Worm (Caenorhabditis elegans) whole organism, L2 larva: ENCODE results near the gene wrt-5.

Source experiments
- C34F6.9 ChIP-seq: fragments of 150-350 bp; optimal IDR thresholded peaks from 2 replicates; lab custom pipeline; 2014; ENCODE audit warnings: missing biosample characterization, missing genetic modification characterization
- F13H6.1 ChIP-seq: sonication (generic microtip); optimal IDR thresholded peaks from 2 replicates; lab custom pipeline; 2016; ENCODE audit warnings: missing genetic modification characterization, missing compliant biosample characterization
- R02D3.7 ChIP-seq: fragments of 150-350 bp; optimal IDR thresholded peaks from 2 replicates; lab custom pipeline; 2014; ENCODE audit warnings: missing biosample characterization, missing genetic modification characterization
- Y55F3AM.14 ChIP-seq: fragments of 200-800 bp; sonication (Bioruptor generic); optimal IDR thresholded peaks from 2 replicates; lab custom pipeline; 2018; ENCODE audit warnings: mild to moderate bottlenecking, missing genetic modification characterization, missing compliant biosample characterization
- ZK546.5 ChIP-seq: sonication (generic microtip); optimal IDR thresholded peaks from 2 replicates; lab custom pipeline; 2017; ENCODE audit warnings: missing biosample characterization, missing genetic modification characterization
- alr-1 ChIP-seq: fragments of 150-350 bp; optimal IDR thresholded peaks from 2 replicates; lab custom pipeline; 2014; ENCODE audit warnings: missing biosample characterization, missing genetic modification characterization
- aly-2 ChIP-seq: fragments of 150-350 bp; optimal IDR thresholded peaks from 2 replicates; lab custom pipeline; 2014; ENCODE audit warnings: missing biosample characterization, missing genetic modification characterization
- ama-1 ChIP-seq: fragments of 150-350 bp; optimal IDR thresholded peaks from 2 replicates; lab custom pipeline; 2018; ENCODE audit warnings: inconsistent platforms
- blmp-1 ChIP-seq: sonication (generic microtip); optimal IDR thresholded peaks from 2 replicates; lab custom pipeline; 2017; ENCODE audit warnings: missing genetic modification characterization, mild to moderate bottlenecking, missing compliant biosample characterization, antibody characterized with exemption, moderate library complexity; ENCODE audit not compliant: insufficient read depth
- ceh-16 ChIP-seq: fragments of 150-350 bp; optimal IDR thresholded peaks from 2 replicates; lab custom pipeline; 2014; ENCODE audit warnings: missing biosample characterization, missing genetic modification characterization
- ceh-82 ChIP-seq: fragments of 150-350 bp; optimal IDR thresholded peaks from 2 replicates; lab custom pipeline; 2014; ENCODE audit warnings: missing biosample characterization, missing genetic modification characterization
- crh-2 ChIP-seq: sonication (generic microtip); optimal IDR thresholded peaks from 2 replicates; lab custom pipeline; 2017; ENCODE audit warnings: missing biosample characterization, missing genetic modification characterization
- dmd-4 ChIP-seq: sonication (generic microtip); optimal IDR thresholded peaks from 2 replicates; lab custom pipeline; 2017; ENCODE audit warnings: missing biosample characterization, missing genetic modification characterization
- egl-27 ChIP-seq: sonication (generic microtip); optimal IDR thresholded peaks from 3 replicates; lab custom pipeline; 2017; ENCODE audit warnings: missing biosample characterization, missing genetic modification reagents, missing genetic modification characterization
- elt-1 ChIP-seq: fragments of 150-350 bp; optimal IDR thresholded peaks from 2 replicates; lab custom pipeline; 2014; ENCODE audit warnings: missing biosample characterization, missing genetic modification characterization
- elt-3 ChIP-seq: sonication (generic microtip); optimal IDR thresholded peaks from 2 replicates; lab custom pipeline; 2017; ENCODE audit warnings: missing biosample characterization, missing genetic modification characterization
- fos-1 ChIP-seq: fragments of 150-350 bp; optimal IDR thresholded peaks from 2 replicates; lab custom pipeline; 2014; ENCODE audit warnings: missing biosample characterization, missing genetic modification characterization
- gmeb-1 ChIP-seq: fragments of 150-350 bp; optimal IDR thresholded peaks from 2 replicates; lab custom pipeline; 2014; ENCODE audit warnings: missing biosample characterization, missing genetic modification characterization
- lin-11 ChIP-seq: fragments of 150-350 bp; sonication (generic microtip); optimal IDR thresholded peaks from 2 replicates; lab custom pipeline; 2014; ENCODE audit warnings: missing biosample characterization, missing genetic modification characterization, inconsistent platforms, mixed read lengths
- lin-13 ChIP-seq: fragments of 150-350 bp; optimal IDR thresholded peaks from 2 replicates; lab custom pipeline; 2014; ENCODE audit warnings: missing biosample characterization, missing genetic modification reagents, missing genetic modification characterization
- lin-39 ChIP-seq: fragments of 150-350 bp; optimal IDR thresholded peaks from 2 replicates; lab custom pipeline; 2014; ENCODE audit warnings: missing biosample characterization, missing genetic modification reagents, missing genetic modification characterization
- lsy-2 ChIP-seq, 2 experiments: fragments of 150-350 bp in 1 of 2; sonication (generic microtip) in 1 of 2; optimal IDR thresholded peaks; 2 replicates each; lab custom pipeline; 2014 to 2017; ENCODE audit warnings: missing biosample characterization in 2 of 2, missing genetic modification characterization in 2 of 2
- mab-5 ChIP-seq: fragments of 150-350 bp; optimal IDR thresholded peaks from 2 replicates; lab custom pipeline; 2014; ENCODE audit warnings: missing biosample characterization, missing genetic modification characterization
- mbf-1 ChIP-seq: sonication (generic microtip); optimal IDR thresholded peaks from 2 replicates; lab custom pipeline; 2017; ENCODE audit warnings: missing biosample characterization, missing genetic modification characterization
- mdl-1 ChIP-seq, 2 experiments: fragments of 150-350 bp in 1 of 2; sonication (generic microtip) in 1 of 2; optimal IDR thresholded peaks; 2 replicates each; lab custom pipeline; 2017; ENCODE audit warnings: missing biosample characterization in 2 of 2, missing genetic modification characterization in 2 of 2
- nhr-10 ChIP-seq: sonication (generic microtip); optimal IDR thresholded peaks from 2 replicates; lab custom pipeline; 2017; ENCODE audit warnings: missing biosample characterization, missing genetic modification characterization
- nhr-11 ChIP-seq: fragments of 150-350 bp; optimal IDR thresholded peaks from 2 replicates; lab custom pipeline; 2014; ENCODE audit warnings: missing biosample characterization, missing genetic modification characterization
- nhr-12 ChIP-seq: fragments of 150-350 bp; optimal IDR thresholded peaks from 2 replicates; lab custom pipeline; 2014; ENCODE audit warnings: missing biosample characterization, missing genetic modification characterization
- nhr-129 ChIP-seq: fragments of 150-350 bp; optimal IDR thresholded peaks from 2 replicates; lab custom pipeline; 2014; ENCODE audit warnings: missing biosample characterization, missing genetic modification characterization
- nhr-21 ChIP-seq: fragments of 150-350 bp; optimal IDR thresholded peaks from 2 replicates; lab custom pipeline; 2014; ENCODE audit warnings: missing biosample characterization, missing genetic modification characterization
- nhr-23 ChIP-seq: fragments of 150-350 bp; optimal IDR thresholded peaks from 2 replicates; lab custom pipeline; 2014; ENCODE audit warnings: missing biosample characterization, missing genetic modification reagents, missing genetic modification characterization
- nhr-237 ChIP-seq: fragments of 150-350 bp; optimal IDR thresholded peaks from 2 replicates; lab custom pipeline; 2014; ENCODE audit warnings: missing biosample characterization, missing genetic modification characterization
- nhr-25 ChIP-seq: fragments of 150-350 bp; sonication (generic microtip); optimal IDR thresholded peaks from 3 replicates; lab custom pipeline; 2014; ENCODE audit warnings: missing biosample characterization, missing genetic modification characterization
- nhr-6 ChIP-seq: fragments of 150-350 bp; optimal IDR thresholded peaks from 2 replicates; lab custom pipeline; 2014; ENCODE audit warnings: missing biosample characterization, missing genetic modification characterization
- nhr-77 ChIP-seq: fragments of 150-350 bp; optimal IDR thresholded peaks from 2 replicates; lab custom pipeline; 2014; ENCODE audit warnings: missing biosample characterization, missing genetic modification characterization
- peb-1 ChIP-seq: fragments of 150-350 bp; optimal IDR thresholded peaks from 2 replicates; lab custom pipeline; 2014; ENCODE audit warnings: missing biosample characterization, missing genetic modification characterization
- sem-4 ChIP-seq: fragments of 150-350 bp; optimal IDR thresholded peaks from 2 replicates; lab custom pipeline; 2014; ENCODE audit warnings: missing biosample characterization, missing genetic modification reagents, missing genetic modification characterization
- skn-1 ChIP-seq: sonication (generic microtip); optimal IDR thresholded peaks from 2 replicates; lab custom pipeline; 2017; ENCODE audit warnings: missing biosample characterization, missing genetic modification characterization
- sma-3 ChIP-seq: sonication (generic microtip); optimal IDR thresholded peaks from 2 replicates; lab custom pipeline; 2016; ENCODE audit warnings: missing genetic modification reagents, missing genetic modification characterization, missing compliant biosample characterization
- sma-9 ChIP-seq, 2 experiments: fragments of 150-350 bp in 1 of 2; sonication (generic microtip) in 1 of 2; optimal IDR thresholded peaks; 2 replicates each; lab custom pipeline; 2014 to 2016; ENCODE audit warnings: missing genetic modification characterization in 2 of 2, mild to moderate bottlenecking in 1 of 2, missing biosample characterization in 1 of 2, missing compliant biosample characterization in 1 of 2, missing genetic modification reagents in 1 of 2, moderate library complexity in 1 of 2
- snpc-4 ChIP-seq: fragments of 150-350 bp; optimal IDR thresholded peaks from 2 replicates; lab custom pipeline; 2014; ENCODE audit warnings: missing biosample characterization, missing genetic modification characterization
- unc-39 ChIP-seq: fragments of 150-350 bp; optimal IDR thresholded peaks from 2 replicates; lab custom pipeline; 2014; ENCODE audit warnings: missing biosample characterization, missing genetic modification characterization
- unc-55 ChIP-seq: fragments of 150-350 bp; sonication (generic microtip); optimal IDR thresholded peaks from 3 replicates; lab custom pipeline; 2014; ENCODE audit warnings: missing biosample characterization, missing genetic modification reagents, missing genetic modification characterization
- unc-62 ChIP-seq: fragments of 150-350 bp; optimal IDR thresholded peaks from 2 replicates; lab custom pipeline; 2014; ENCODE audit warnings: missing biosample characterization, missing genetic modification reagents, missing genetic modification characterization
- zag-1 ChIP-seq: fragments of 150-350 bp; optimal IDR thresholded peaks from 2 replicates; lab custom pipeline; 2014; ENCODE audit warnings: missing biosample characterization, missing genetic modification characterization
- ztf-1 ChIP-seq: fragments of 200-800 bp; sonication (Bioruptor generic); conservative IDR thresholded peaks from 2 replicates; pipeline ENCODE4 v1.3.6; 2022; ENCODE audit warnings: missing genetic modification characterization, missing compliant biosample characterization
- ztf-11 ChIP-seq: sonication (generic microtip); optimal IDR thresholded peaks from 2 replicates; lab custom pipeline; 2017; ENCODE audit warnings: missing biosample characterization, missing genetic modification characterization
- ztf-4 ChIP-seq: fragments of 150-350 bp; optimal IDR thresholded peaks from 2 replicates; lab custom pipeline; 2014; ENCODE audit warnings: missing biosample characterization, missing genetic modification characterization

Gene wrt-5

DNA sequence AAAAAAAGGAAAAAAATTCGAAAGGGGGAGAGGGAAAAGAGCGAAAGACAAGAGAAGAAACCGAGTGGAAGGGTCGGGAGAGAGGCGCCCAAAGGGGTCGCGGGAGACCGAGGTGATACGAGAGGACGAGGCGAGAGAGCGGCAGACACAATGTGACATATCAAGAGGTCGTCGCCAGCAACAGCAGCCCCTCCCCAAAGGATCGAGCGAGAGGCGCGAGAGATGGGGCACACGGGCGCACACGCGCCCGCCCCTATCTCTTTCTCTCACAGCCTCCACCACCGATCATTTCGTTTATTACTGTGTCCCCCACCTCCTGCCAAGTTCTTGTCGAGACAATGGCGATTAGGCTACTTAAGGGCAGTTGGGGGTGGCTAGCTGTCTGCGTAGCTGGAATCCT lies 23.3 kb downstream of the wrt-5 start (continued):
- peak; percentile 88 for TF ChIP-seq sma-9 (GFP tag; optimal IDR thresholded peaks at IDR 0.05; lab: Kevin White, UChicago)
- no peak for TF ChIP-seq sma-9 (tag; optimal IDR thresholded peaks at IDR 0.05; lab: Kevin White, UChicago)
- TF ChIP-seq ceh-82: no peak
- no peak for TF ChIP-seq ama-1 (lab: Kevin White, UChicago)
- peak; percentile 14 for TF ChIP-seq C34F6.9 (tag; lab: Kevin White, UChicago)

DNA sequence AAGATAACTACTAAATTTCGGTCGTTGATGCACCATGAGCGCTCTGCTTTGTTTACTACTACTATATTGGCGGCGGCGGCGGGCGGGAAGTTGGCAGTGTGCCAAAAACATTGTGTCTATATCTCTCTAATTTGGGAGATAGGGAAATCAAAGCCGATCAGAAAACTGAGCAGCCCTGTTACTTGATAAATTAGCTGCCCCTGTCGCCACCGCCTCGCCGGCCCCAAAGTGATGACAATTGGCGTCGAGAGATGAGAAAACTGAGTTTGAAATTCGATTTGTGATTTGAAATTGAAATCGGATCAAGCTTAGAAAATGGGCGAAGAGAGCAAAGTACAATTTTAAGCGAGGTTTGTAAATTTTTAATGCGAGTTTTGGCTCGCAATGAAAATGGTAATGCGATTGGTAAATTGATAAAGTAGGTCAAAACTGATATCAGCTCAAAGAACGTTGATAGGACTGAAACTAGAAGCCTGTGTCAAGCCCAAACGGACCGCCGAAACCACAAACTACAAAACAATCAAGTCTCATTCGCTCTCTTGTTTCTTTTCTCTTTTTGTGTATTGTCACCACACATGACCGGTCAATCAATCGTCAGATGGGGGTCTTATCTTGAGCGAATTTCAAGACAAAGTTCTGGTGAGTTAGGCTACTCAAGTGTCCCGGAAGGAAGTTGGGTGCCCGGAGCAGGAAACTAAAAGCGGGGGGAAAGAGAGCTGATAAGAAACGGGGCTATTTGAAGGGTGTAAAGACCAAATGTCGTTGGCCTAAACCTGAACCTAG lies 24.1 kb downstream of the wrt-5 start:
- TF ChIP-seq fos-1 (tag; lab: Kevin White, UChicago) (peak; percentile 17), F13H6.1 (tag; lab: Kevin White, UChicago) (peak; percentile 20), sma-3 (no peak), sma-9 (GFP tag; optimal IDR thresholded peaks at IDR 0.05; lab: Kevin White, UChicago) (peak; percentile 28), sma-9 (tag; optimal IDR thresholded peaks at IDR 0.05; lab: Kevin White, UChicago) (no peak)

DNA sequence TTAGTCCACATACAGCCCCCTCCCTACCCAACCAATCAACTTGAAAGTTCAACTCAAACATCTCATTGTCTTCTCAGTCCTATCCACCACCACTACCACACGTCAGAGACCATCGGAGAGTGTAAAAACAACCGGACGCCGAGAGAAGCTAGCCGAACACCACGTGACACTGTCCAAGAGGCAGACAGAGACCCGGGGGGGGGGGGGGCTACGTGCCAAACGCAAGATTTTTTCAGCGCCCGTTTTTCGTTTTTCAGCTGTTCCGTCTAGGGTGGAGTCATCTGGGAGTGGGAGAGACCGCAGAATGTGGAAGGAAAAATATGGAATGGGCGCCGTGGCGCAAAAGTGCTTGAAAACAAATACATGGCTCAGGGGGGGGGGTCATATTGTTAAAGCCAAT lies 25.5 kb downstream of the wrt-5 start:
- TF ChIP-seq C34F6.9 (tag; lab: Kevin White, UChicago): peak; percentile 63
- TF ChIP-seq ZK546.5 (tag; lab: Kevin White, UChicago): no peak
- TF ChIP-seq unc-55: peak; percentile 35
- no peak for TF ChIP-seq ztf-11 (tag; lab: Kevin White, UChicago)
- no peak for TF ChIP-seq snpc-4
- TF ChIP-seq elt-1 (tag; lab: Kevin White, UChicago): no peak
- TF ChIP-seq nhr-237: no peak
- TF ChIP-seq ztf-4 (tag; lab: Kevin White, UChicago): peak; percentile 41
- no peak for TF ChIP-seq unc-62 (GFP tag; lab: Kevin White, UChicago)
- TF ChIP-seq ceh-82: no peak
- TF ChIP-seq mdl-1 (tag; optimal IDR thresholded peaks at IDR 0.05; lab: Kevin White, UChicago): peak; percentile 94 to 95
- TF ChIP-seq lsy-2 (tag; optimal IDR thresholded peaks at IDR 0.05; lab: Kevin White, UChicago): peak in 1 of 2 experiments; percentile 65
- TF ChIP-seq crh-2 (tag; lab: Kevin White, UChicago): peak; percentile 54
- TF ChIP-seq lin-13: peak; percentile 16
- TF ChIP-seq F13H6.1 (tag; lab: Kevin White, UChicago): peak; percentile 87
- no peak for TF ChIP-seq mbf-1 (tag; lab: Kevin White, UChicago)
- no peak for TF ChIP-seq alr-1 (tag; lab: Kevin White, UChicago)
- peak; percentile 24 for TF ChIP-seq egl-27 (tag; lab: Kevin White, UChicago)
- no peak for TF ChIP-seq nhr-23 (tag; lab: Kevin White, UChicago)
- no peak for TF ChIP-seq nhr-12 (tag; lab: Kevin White, UChicago)
- TF ChIP-seq nhr-10: no peak
- TF ChIP-seq gmeb-1 (tag; lab: Kevin White, UChicago): no peak
- TF ChIP-seq lin-39 (tag; lab: Kevin White, UChicago): no peak
- TF ChIP-seq blmp-1 (tag; lab: Kevin White, UChicago): peak; percentile 35
- TF ChIP-seq skn-1 (tag; lab: Kevin White, UChicago): no peak
- TF ChIP-seq aly-2: no peak
- no peak for TF ChIP-seq R02D3.7 (tag; lab: Kevin White, UChicago)
- TF ChIP-seq sma-3: peak; percentile 65
- TF ChIP-seq nhr-77 (tag; lab: Kevin White, UChicago): no peak
- TF ChIP-seq unc-39: no peak
- TF ChIP-seq ztf-1 (GFP tag; lab: Robert Waterston, UW): no peak
- TF ChIP-seq nhr-11 (tag; lab: Kevin White, UChicago): no peak
- peak; percentile 82 for TF ChIP-seq sem-4 (tag; lab: Kevin White, UChicago)
- TF ChIP-seq nhr-21 (tag; lab: Kevin White, UChicago): peak; percentile 63
- TF ChIP-seq mab-5 (tag; lab: Kevin White, UChicago): peak; percentile 6
- no peak for TF ChIP-seq nhr-6 (tag; lab: Kevin White, UChicago)
- no peak for TF ChIP-seq elt-3 (tag; lab: Kevin White, UChicago)
- TF ChIP-seq Y55F3AM.14 (GFP tag; lab: Kevin White, UChicago): peak; percentile 48
- TF ChIP-seq sma-9 (GFP tag; optimal IDR thresholded peaks at IDR 0.05; lab: Kevin White, UChicago): peak; percentile 89
- TF ChIP-seq sma-9 (tag; optimal IDR thresholded peaks at IDR 0.05; lab: Kevin White, UChicago): no peak
- peak; percentile 55 for TF ChIP-seq nhr-129 (tag; lab: Kevin White, UChicago)
- TF ChIP-seq ceh-16: peak; percentile 24
- peak; percentile 46 for TF ChIP-seq lin-11 (tag; lab: Kevin White, UChicago)
- no peak for TF ChIP-seq peb-1
- no peak for TF ChIP-seq fos-1 (tag; lab: Kevin White, UChicago)
- TF ChIP-seq zag-1 (tag; lab: Kevin White, UChicago): no peak
- TF ChIP-seq dmd-4 (tag; lab: Kevin White, UChicago): no peak
- peak; percentile 55 for TF ChIP-seq ama-1 (lab: Kevin White, UChicago)
- TF ChIP-seq nhr-25: peak; percentile 87
